Fruit fly (Drosophila melanogaster) whole organism: ENCODE data around the gene Art8.
A peak's percentile ranks its signal among the peaks of the same experiment; 100 is the strongest.

Source experiments
- CG8478 ChIP-seq: fragments of >200 bp; optimal IDR thresholded peaks from 2 replicates; lab custom pipeline; 2018; ENCODE audit warnings: inconsistent platforms
- Dll ChIP-seq: fragments of >200 bp; optimal IDR thresholded peaks from 2 replicates; lab custom pipeline; 2017
- EcR ChIP-seq, 2 experiments: fragments of >200 bp; optimal IDR thresholded peaks; 2 replicates each; lab custom pipeline; 2017; ENCODE audit warnings: missing biosample characterization in 2 of 2, missing genetic modification characterization in 2 of 2, missing genetic modification reagents in 2 of 2
- pan ChIP-seq: fragments of >200 bp; optimal IDR thresholded peaks from 2 replicates; lab custom pipeline; 2017
- psq ChIP-seq: fragments of >200 bp; optimal IDR thresholded peaks from 2 replicates; lab custom pipeline; 2017
- usp ChIP-seq: fragments of >200 bp; optimal IDR thresholded peaks from 2 replicates; lab custom pipeline; 2017; ENCODE audit warnings: missing biosample characterization, missing genetic modification characterization, mixed read lengths

Art8 gene

DNA sequence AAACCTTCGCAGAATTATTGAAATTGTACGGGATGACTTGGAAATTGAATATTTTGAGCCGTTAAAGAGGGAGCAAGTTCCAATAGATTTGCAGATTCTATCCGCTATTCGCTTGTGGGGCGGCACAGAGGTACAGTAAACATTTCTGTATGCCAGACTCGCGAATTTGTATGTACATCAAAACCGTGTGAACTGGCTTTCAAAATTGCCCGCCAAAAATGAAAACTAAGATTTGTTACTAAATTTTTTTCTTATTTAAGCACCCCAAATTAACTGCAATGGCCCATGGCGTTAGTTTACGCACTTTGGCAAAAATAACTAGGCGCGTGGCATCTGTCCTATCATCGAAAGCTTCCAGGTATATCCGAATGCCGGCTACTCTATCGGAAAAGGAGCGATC is 22.9 kb downstream of the Art8 start:
- no peak for TF ChIP-seq EcR (GFP tag; optimal IDR thresholded peaks at IDR 0.05; lab: Kevin White, UChicago)
- no peak for TF ChIP-seq Dll
- TF ChIP-seq pan (lab: Kevin White, UChicago), result no peak
- no peak for TF ChIP-seq usp (GFP tag; lab: Kevin White, UChicago)
- no peak for TF ChIP-seq CG8478
- TF ChIP-seq psq (lab: Kevin White, UChicago), result no peak

DNA sequence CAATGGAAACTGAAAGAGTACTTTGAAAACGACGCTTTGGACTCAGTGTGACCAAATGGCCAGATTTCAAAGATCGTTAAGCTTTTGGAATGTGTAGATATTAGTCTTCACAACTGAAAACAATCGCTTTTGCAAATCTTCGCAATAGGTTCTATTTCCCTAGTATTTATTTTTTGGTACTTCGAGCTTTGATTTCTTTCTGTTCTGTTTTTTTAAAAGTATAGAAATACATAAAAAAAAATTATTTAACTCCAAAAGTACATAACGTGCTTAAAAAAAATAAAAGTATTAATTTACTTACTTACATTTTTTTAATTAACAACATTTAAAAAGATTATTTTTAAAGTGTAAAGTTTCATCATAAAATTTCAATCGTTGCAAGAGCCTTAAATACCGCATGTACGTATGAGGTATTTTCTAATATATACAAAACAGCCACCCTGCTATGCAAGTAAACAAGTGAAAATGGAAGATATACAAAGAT is 23.5 kb downstream of the Art8 start, which contains the start of the genes piwi and CG12253:
Gene piwi (minus strand): TSS at position 51 of the 484 bp plus-strand sequence.
Gene CG12253 (plus strand): TSS at position 437 of the 484 bp plus-strand sequence.
- no peak for TF ChIP-seq Dll
- no peak for TF ChIP-seq pan (lab: Kevin White, UChicago)
- no peak for TF ChIP-seq EcR (GFP tag; optimal IDR thresholded peaks at IDR 0.05; lab: Kevin White, UChicago)
- no peak for TF ChIP-seq psq (lab: Kevin White, UChicago)

DNA sequence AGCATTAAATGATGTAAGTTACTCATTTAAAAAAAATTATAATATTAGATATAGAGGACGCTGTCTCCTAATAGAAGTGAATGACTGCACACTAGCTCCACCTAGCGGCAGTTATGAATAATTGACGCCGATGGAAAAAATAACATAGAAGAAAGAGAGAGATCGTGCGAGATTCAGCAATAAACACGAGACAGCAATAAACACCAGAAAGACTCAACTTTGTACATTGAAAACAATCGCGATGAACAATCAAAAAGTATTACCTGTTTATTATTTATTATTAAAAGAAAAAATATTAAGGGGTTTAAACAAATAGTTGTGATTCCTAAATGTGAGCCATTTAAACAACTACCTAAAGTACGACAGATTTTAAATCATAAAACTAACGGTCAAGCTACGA is 24.7 kb downstream of the Art8 start:
- TF ChIP-seq psq (lab: Kevin White, UChicago) (no peak), pan (lab: Kevin White, UChicago) (no peak), CG8478 (no peak), usp (GFP tag; lab: Kevin White, UChicago) (no peak), Dll (no peak), EcR (GFP tag; optimal IDR thresholded peaks at IDR 0.05; lab: Kevin White, UChicago) (no peak)

DNA sequence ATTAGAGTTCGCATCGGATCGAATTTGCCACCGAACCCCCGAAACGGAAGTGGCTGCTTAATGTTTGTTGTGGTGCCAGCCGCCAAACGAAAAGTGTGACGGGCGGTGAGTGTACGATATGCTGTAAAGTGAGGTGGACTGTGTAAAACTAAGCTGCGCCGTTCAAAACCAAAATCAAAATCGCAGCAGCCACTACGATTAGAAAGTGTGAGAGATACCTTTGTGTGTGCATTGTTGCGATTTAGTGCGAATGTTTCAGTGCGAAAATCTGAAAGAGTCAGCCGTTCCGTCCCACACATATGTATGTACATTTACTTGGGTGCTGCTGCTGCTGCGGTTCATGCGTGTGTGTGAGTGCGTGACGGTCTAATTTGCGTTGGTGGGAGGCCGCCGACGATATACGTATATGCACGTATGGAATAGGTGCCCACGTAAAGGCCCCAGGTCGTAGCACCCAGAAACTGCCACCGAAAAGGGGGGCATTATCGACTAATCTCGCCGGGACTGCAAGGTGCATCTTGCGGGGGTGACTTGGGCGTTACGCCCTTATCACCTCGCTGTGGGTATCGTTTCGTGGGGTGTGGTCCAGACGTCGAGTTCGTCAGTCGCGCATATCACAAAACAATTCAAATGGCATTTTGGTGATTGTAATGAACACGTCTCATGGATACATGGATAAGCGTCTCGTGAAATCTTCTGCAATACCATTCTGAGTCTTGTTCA is 33.9 kb downstream of the Art8 start:
- TF ChIP-seq EcR (GFP tag; optimal IDR thresholded peaks at IDR 0.05; lab: Kevin White, UChicago), result no peak
- peak; percentile 46 for TF ChIP-seq pan (lab: Kevin White, UChicago)

DNA sequence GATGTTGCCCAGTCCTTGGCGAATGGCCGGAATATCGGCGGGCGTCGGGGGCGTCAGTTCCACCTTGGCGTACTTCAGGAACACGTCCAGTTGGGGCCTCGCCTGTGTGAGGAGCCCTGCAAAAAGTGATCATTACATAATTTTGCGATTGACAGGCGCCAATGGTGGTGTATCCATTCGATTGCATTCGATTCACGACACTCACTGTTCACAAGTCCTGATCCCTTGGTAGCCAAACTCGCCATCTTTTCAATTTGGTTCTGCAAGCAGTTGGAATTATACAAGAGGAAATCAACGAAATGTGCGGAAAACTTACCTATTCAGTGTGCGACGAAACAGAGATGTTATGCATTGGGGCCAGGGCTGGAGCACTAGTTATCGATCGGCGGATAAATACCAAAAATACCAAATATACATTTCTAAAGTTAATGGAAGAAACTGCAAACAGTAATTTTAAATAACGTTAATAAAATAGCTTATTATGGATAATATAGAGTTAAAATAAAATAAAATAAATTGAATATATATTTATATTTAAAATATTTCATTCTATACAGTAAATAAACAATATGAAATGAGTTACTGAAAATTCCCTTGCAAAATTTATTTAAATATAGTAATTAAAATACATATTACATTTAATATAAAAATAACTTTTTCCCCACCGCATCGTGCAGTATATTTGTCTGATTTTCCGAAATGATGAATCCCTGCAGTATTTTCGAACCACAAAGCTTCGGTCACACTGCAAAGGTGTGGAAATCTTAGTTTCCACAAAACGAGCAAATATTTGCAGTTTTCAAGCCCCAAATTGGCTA is 34.6 kb downstream of the Art8 start, which contains the start of the genes ATPsynG and SCAR:
Gene ATPsynG (minus strand): TSS at position 354 of the 818 bp plus-strand sequence.
Gene SCAR (plus strand): TSS at position 727 of the 818 bp plus-strand sequence.
- no peak for TF ChIP-seq EcR (GFP tag; optimal IDR thresholded peaks at IDR 0.05; lab: Kevin White, UChicago)
- no peak for TF ChIP-seq usp (GFP tag; lab: Kevin White, UChicago)
- no peak for TF ChIP-seq Dll
- TF ChIP-seq CG8478, result no peak
- no peak for TF ChIP-seq psq (lab: Kevin White, UChicago)
- TF ChIP-seq pan (lab: Kevin White, UChicago), result no peak

DNA sequence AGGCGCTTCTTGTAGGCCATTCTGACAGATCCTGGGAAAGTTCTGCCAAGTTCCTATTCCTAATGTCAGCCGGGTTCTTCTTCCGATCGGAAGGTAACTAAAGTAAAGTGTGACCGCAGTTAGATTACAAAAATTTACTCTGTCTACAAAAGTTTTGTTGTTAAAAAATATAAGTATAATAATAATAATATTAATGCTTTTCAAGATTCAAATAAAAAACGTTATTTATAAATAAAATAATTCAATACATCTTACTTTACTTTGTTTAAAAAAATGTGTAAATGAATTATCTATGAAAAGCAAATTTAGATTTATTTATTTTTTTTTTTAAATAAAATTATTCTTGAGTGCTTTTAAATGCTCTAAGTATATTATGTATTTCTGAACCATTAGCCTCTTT is 35.7 kb downstream of the Art8 start, which contains the start of gene abo:
Gene abo (minus strand): TSS at position 101 of the 400 bp plus-strand sequence.
- TF ChIP-seq EcR (GFP tag; optimal IDR thresholded peaks at IDR 0.05; lab: Kevin White, UChicago), result no peak
- TF ChIP-seq CG8478, result no peak
- TF ChIP-seq usp (GFP tag; lab: Kevin White, UChicago), result no peak
- TF ChIP-seq pan (lab: Kevin White, UChicago), result no peak
- no peak for TF ChIP-seq psq (lab: Kevin White, UChicago)
- no peak for TF ChIP-seq Dll

DNA sequence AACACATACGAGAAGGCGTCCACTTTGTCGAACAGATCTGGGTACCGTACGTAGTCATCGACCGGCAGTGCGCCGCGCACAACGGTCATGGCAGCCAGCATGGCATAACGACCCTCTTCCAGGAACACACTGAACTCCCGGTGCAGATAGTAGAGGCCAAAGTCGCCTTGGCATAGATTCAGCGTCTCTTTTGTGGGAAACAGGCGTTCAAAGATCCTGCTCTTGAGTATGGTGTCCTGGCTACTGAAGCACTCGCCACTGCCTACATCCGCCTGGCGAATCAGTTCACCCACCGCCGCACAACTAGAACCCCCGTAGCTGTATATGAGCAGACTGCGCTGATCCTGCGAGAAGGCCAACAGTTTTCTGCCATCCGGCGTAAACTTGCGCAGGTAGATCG is 36.2 kb downstream of the Art8 start:
- TF ChIP-seq usp (GFP tag; lab: Kevin White, UChicago), result no peak
- TF ChIP-seq CG8478, result no peak
- TF ChIP-seq EcR (GFP tag; optimal IDR thresholded peaks at IDR 0.05; lab: Kevin White, UChicago), result no peak
- TF ChIP-seq pan (lab: Kevin White, UChicago), result no peak
- TF ChIP-seq Dll, result no peak
- TF ChIP-seq psq (lab: Kevin White, UChicago), result no peak

DNA sequence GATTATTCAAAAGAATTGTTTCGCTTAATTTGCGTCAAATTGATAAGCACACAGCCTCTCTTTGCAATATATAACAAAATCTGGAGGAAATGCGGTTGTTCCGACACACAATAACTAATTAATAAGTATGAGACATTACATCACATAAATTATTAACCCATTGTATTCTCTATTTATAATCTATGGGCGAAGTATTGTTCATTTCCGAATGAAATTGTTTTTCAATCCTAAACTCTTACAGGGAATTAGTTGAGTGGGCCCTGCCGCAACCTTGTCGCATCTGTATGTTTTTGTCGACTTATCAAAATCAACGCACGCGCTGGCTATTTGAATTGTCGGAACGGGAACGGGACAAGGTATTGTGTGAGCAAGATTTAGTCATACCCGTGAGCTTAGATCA is 38.7 kb downstream of the Art8 start, which contains the start of gene CG16743:
Gene CG16743 (plus strand): TSS at position 57 of the 400 bp plus-strand sequence.
- TF ChIP-seq usp (GFP tag; lab: Kevin White, UChicago), result no peak
- TF ChIP-seq pan (lab: Kevin White, UChicago), result no peak
- TF ChIP-seq psq (lab: Kevin White, UChicago), result no peak
- TF ChIP-seq EcR (GFP tag; optimal IDR thresholded peaks at IDR 0.05; lab: Kevin White, UChicago), result no peak

DNA sequence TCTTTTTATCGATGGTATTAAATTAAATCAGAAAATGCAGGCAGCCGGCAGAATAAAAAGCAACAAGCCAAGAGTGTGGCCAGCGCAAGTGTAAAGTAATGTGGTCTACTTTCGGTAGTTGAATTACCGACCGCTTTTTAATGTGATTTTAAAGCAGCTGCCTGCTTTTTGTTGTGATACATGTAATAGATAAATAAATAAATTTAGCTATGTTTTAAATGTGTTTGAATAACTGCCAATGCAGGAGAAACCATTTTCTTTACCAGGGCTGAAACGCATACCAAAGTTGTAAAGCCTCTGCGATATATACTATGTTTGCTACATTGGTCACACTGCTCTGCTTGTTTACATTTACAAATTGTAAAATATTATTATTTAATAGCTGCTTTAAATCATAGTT is 40.8 kb downstream of the Art8 start, which contains the start of the genes Tmem214 and YL-1:
Gene Tmem214 (minus strand): TSS at position 142 of the 400 bp plus-strand sequence.
Gene YL-1 (plus strand): TSS at position 310 of the 400 bp plus-strand sequence.
- no peak for TF ChIP-seq pan (lab: Kevin White, UChicago)

DNA sequence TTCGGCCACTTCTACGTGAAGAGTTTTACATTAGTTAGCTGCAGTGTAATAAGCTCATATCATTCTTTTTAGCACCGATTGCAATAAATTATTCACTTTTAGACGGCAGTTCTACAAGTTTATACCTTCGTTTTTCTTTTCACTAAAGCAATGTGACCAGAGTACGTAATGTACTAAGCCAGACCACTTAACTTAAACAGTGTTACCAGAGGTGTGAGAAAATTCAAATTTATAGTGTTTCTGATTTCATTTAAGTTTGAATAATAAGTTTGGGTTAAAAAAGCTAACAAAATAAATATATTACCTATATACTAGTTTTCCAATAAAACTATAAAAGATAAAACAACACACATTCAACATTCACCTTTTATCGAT is 42.9 kb downstream of the Art8 start:
- no peak for TF ChIP-seq pan (lab: Kevin White, UChicago)
- TF ChIP-seq EcR (GFP tag; optimal IDR thresholded peaks at IDR 0.05; lab: Kevin White, UChicago), result no peak
- no peak for TF ChIP-seq psq (lab: Kevin White, UChicago)
- TF ChIP-seq usp (GFP tag; lab: Kevin White, UChicago), result no peak
- no peak for TF ChIP-seq CG8478
- no peak for TF ChIP-seq Dll

DNA sequence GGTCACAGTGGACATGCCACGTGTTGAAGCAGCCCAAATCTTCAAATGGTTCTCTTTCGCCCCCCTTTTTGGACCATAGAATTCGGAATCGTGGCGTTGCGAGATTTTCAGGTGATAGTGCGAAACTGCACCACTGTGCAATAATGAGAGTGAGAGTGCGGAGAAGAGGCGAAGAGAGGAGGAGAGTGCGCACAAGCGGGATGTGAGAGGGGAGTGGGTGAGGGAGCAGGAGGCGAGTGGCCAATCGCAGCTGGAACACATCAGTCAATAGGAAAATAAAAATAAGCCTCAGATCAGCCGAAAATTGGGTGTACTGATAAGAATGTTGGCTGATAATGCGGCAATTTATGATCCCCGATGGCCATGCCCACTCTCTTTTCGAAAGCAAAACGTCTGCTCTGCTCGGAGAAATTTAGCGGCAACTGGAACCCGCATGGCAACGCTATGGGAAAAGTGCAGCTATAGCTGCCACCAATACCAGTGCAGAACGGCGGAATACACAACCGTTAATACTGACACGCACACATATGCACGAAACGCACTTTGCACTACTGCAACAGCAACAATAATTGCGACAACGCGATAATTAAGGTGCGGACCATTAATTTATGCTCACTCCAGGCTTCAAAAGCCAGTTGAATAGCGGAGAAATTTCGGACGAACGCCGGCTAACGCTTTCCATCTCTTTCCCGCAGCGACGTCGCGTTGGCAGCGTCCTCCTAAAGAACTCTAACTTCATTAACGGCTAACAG is 43.5 kb downstream of the Art8 start:
- TF ChIP-seq usp (GFP tag; lab: Kevin White, UChicago), result no peak
- no peak for TF ChIP-seq psq (lab: Kevin White, UChicago)
- TF ChIP-seq Dll, result no peak
- no peak for TF ChIP-seq CG8478
- TF ChIP-seq EcR (GFP tag; optimal IDR thresholded peaks at IDR 0.05; lab: Kevin White, UChicago), result no peak
- TF ChIP-seq pan (lab: Kevin White, UChicago), result no peak
